Worm (Caenorhabditis elegans) whole organism, L4 larva: ENCODE results near the gene T09F5.20.

Source experiments
- F26F4.8 ChIP-seq: fragments of 200-800 bp; sonication (Bioruptor generic); conservative IDR thresholded peaks from 2 replicates; pipeline ENCODE4 v1.3.6; 2022; ENCODE audit warnings: missing genetic modification characterization, missing compliant biosample characterization
- Y75B8A.6 ChIP-seq: fragments of 200-800 bp; sonication (Bioruptor generic); IDR thresholded peaks from 2 replicates; pipeline ENCODE4 v1.3.6; 2022; ENCODE audit warnings: missing genetic modification reagents, missing genetic modification characterization, missing compliant biosample characterization
- ceh-20 ChIP-seq: fragments of 200-800 bp; sonication (Bioruptor generic); IDR thresholded peaks from 2 replicates; pipeline ENCODE4 v1.3.6; 2022; ENCODE audit warnings: missing genetic modification reagents, missing genetic modification characterization, missing compliant biosample characterization
- cey-2 ChIP-seq: sonication (generic microtip); optimal IDR thresholded peaks from 3 replicates; lab custom pipeline; 2017; ENCODE audit warnings: missing genetic modification characterization, mild to moderate bottlenecking, missing compliant biosample characterization, antibody characterized with exemption, borderline replicate concordance; ENCODE audit not compliant: insufficient read depth
- daf-12 ChIP-seq: fragments of 150-350 bp; optimal IDR thresholded peaks from 2 replicates; lab custom pipeline; 2014; ENCODE audit warnings: missing biosample characterization, missing genetic modification reagents, missing genetic modification characterization
- dmd-6 ChIP-seq: fragments of 200-800 bp; sonication (Bioruptor generic); IDR thresholded peaks from 2 replicates; pipeline ENCODE4 v1.3.6; 2022; ENCODE audit warnings: missing genetic modification reagents, missing genetic modification characterization, missing compliant biosample characterization
- dmd-9 ChIP-seq: fragments of 200-800 bp; sonication (Bioruptor generic); IDR thresholded peaks from 2 replicates; pipeline ENCODE4 v1.3.6; 2022; ENCODE audit warnings: missing genetic modification reagents, missing genetic modification characterization, missing compliant biosample characterization
- dpl-1 ChIP-seq: fragments of 150-350 bp; optimal IDR thresholded peaks from 2 replicates; lab custom pipeline; 2014; ENCODE audit warnings: missing biosample characterization, missing genetic modification reagents, missing genetic modification characterization
- dve-1 ChIP-seq: sonication (generic microtip); optimal IDR thresholded peaks from 2 replicates; lab custom pipeline; 2017; ENCODE audit warnings: antibody characterized with exemption, mild to moderate bottlenecking, missing genetic modification characterization, missing compliant biosample characterization; ENCODE audit not compliant: insufficient read depth
- egl-27 ChIP-seq: sonication (generic microtip); optimal IDR thresholded peaks from 3 replicates; lab custom pipeline; 2017; ENCODE audit warnings: missing biosample characterization, missing genetic modification reagents, missing genetic modification characterization
- hif-1 ChIP-seq, 2 experiments: sonication (generic microtip); optimal IDR thresholded peaks; 2 replicates each; lab custom pipeline; 2016 to 2017; ENCODE audit warnings: missing compliant biosample characterization in 2 of 2, missing genetic modification characterization in 2 of 2, missing genetic modification reagents in 2 of 2, missing genotype in 2 of 2, mild to moderate bottlenecking in 1 of 2
- hlh-11 ChIP-seq: fragments of 200-800 bp; sonication (Bioruptor generic); optimal IDR thresholded peaks from 2 replicates; lab custom pipeline; 2018; ENCODE audit warnings: mild to moderate bottlenecking, missing genetic modification characterization, missing compliant biosample characterization
- hlh-30 ChIP-seq: sonication (generic microtip); optimal IDR thresholded peaks from 2 replicates; lab custom pipeline; 2017; ENCODE audit warnings: antibody characterized with exemption, mild to moderate bottlenecking, missing genetic modification characterization, missing compliant biosample characterization; ENCODE audit not compliant: insufficient read depth
- lin-1 ChIP-seq: fragments of 200-800 bp; sonication (Bioruptor generic); IDR thresholded peaks from 2 replicates; pipeline ENCODE4 v1.3.6; 2022; ENCODE audit warnings: missing genetic modification reagents, missing genetic modification characterization, missing compliant biosample characterization
- lin-15B ChIP-seq: fragments of 150-350 bp; sonication (generic microtip); optimal IDR thresholded peaks from 3 replicates; lab custom pipeline; 2014; ENCODE audit warnings: missing biosample characterization, missing genetic modification characterization
- lin-39 ChIP-seq: fragments of 150-350 bp; optimal IDR thresholded peaks from 2 replicates; lab custom pipeline; 2014; ENCODE audit warnings: missing biosample characterization, missing genetic modification reagents, missing genetic modification characterization
- lir-3 ChIP-seq: sonication (generic microtip); optimal IDR thresholded peaks from 2 replicates; lab custom pipeline; 2016; ENCODE audit warnings: mild to moderate bottlenecking, missing genetic modification characterization, missing compliant biosample characterization
- nhr-11 ChIP-seq: fragments of 150-350 bp; optimal IDR thresholded peaks from 2 replicates; lab custom pipeline; 2014; ENCODE audit warnings: missing biosample characterization, missing genetic modification characterization
- nhr-237 ChIP-seq: sonication (generic microtip); optimal IDR thresholded peaks from 2 replicates; lab custom pipeline; 2017; ENCODE audit warnings: missing biosample characterization, missing genetic modification characterization
- nhr-28 ChIP-seq: fragments of 150-350 bp; optimal IDR thresholded peaks from 2 replicates; lab custom pipeline; 2014; ENCODE audit warnings: missing biosample characterization, missing genetic modification characterization
- nhr-48 ChIP-seq: sonication (generic microtip); optimal IDR thresholded peaks from 2 replicates; lab custom pipeline; 2016; ENCODE audit warnings: mild to moderate bottlenecking, missing genetic modification characterization, missing compliant biosample characterization
- nhr-6 ChIP-seq: fragments of 150-350 bp; optimal IDR thresholded peaks from 2 replicates; lab custom pipeline; 2014; ENCODE audit warnings: missing biosample characterization, missing genetic modification characterization
- pha-4 ChIP-seq, 2 experiments: fragments of 150-350 bp in 1 of 2; fragments of 200-800 bp in 1 of 2; sonication (Bioruptor generic) in 1 of 2; IDR thresholded peaks in 1 of 2; optimal IDR thresholded peaks in 1 of 2; 2 replicates each; pipeline versions ENCODE4 v1.3.6 to Lab custom; 2014 to 2022; ENCODE audit warnings: missing genetic modification characterization in 2 of 2, missing genetic modification reagents in 2 of 2, missing biosample characterization in 1 of 2, missing compliant biosample characterization in 1 of 2
- pqm-1 ChIP-seq: sonication (generic microtip); optimal IDR thresholded peaks from 2 replicates; lab custom pipeline; 2017; ENCODE audit warnings: missing biosample characterization, missing genetic modification characterization
- set-16 ChIP-seq: fragments of 200-800 bp; sonication (Bioruptor generic); IDR thresholded peaks from 2 replicates; pipeline ENCODE4 v1.3.6; 2022; ENCODE audit warnings: missing genetic modification reagents, missing genetic modification characterization, missing compliant biosample characterization
- spr-1 ChIP-seq: sonication (generic microtip); optimal IDR thresholded peaks from 2 replicates; lab custom pipeline; 2016; ENCODE audit warnings: mild to moderate bottlenecking, missing genetic modification characterization, missing compliant biosample characterization
- unc-130 ChIP-seq: sonication (generic microtip); optimal IDR thresholded peaks from 2 replicates; lab custom pipeline; 2016; ENCODE audit warnings: missing genetic modification reagents, missing genetic modification characterization, missing compliant biosample characterization
- unc-39 ChIP-seq: sonication (generic microtip); optimal IDR thresholded peaks from 2 replicates; lab custom pipeline; 2017; ENCODE audit warnings: missing biosample characterization, missing genetic modification characterization
- zip-2 ChIP-seq: fragments of 150-350 bp; optimal IDR thresholded peaks from 2 replicates; lab custom pipeline; 2014; ENCODE audit warnings: missing biosample characterization, missing genetic modification characterization
- ztf-11 ChIP-seq: fragments of 150-350 bp; optimal IDR thresholded peaks from 2 replicates; lab custom pipeline; 2014; ENCODE audit warnings: missing biosample characterization, missing genetic modification characterization

The T09F5.20 gene

DNA sequence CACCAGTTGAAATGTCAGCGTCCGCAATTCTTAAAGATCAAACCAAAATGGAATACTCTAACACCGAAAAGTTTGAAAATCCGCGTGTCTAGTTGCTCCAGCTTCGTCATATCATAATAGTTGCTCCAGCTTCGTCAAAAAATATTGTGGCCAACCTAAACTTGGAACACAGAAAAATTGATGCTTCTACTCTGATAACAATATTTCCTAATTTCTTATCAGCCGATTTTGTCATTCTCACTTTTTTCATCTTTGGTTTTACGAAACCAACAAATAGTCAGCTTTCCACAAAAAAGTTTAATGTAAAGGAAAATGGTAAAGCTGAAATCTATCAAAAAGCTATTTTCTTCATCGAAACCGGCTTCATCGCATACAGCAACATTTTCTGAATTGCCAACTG is 34.7 kb upstream of the T09F5.20 start, which contains the start of gene fbxa-84:
Gene fbxa-84 (plus strand): TSS at position 34 of the 400 bp plus-strand sequence.
- TF ChIP-seq nhr-28 (peak; percentile 10), lir-3 (tag; lab: Kevin White, UChicago) (no peak), pqm-1 (tag; lab: Kevin White, UChicago) (peak; percentile 9), dmd-6 (peak; percentile 33; the same call in 1 of the 2 replicates), dve-1 (tag; lab: Kevin White, UChicago) (peak; percentile 2)
- TF ChIP-seq, all 104 proteins: peak for 4

DNA sequence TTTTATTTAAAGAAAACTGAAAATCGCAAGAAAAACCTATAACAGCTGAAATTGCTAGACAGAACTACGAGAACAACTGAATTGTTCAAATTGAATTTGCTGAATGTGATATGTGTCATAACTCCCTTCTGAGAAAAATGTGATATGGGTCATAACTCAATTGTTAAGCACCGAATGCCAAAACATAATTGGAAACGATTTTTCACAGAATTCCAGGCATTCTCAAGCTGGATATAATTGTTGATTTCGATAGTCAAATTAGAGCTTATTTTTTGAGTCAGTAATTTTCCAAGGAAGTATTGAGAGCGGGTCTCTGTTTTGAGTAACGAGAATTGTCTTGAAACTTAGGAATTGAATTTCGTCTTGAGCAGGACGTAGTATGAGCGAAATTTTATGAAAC is 34.2 kb upstream of the T09F5.20 start:
- TF ChIP-seq nhr-6 (tag; lab: Kevin White, UChicago) (no peak), F26F4.8 (GFP tag; lab: Robert Waterston, UW) (no peak)

DNA sequence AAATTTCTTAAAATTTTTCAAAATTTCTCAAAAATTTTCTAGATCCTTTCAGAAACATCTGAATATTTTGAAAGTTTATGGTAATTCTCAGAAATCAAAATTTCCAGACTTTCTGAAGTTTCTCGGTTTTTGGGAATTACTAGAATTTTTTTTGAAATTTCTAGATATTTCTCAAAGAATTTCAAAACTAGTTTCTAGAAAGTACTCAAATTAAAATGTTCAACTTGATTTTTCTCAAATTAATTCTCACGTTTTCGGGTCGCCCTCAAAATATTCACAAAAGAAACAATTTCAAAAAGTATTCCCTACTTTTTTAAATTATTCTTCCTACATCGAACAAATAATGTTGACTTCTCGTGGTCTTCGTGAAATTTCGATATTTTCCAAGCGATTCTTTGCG is 32.1 kb upstream of the T09F5.20 start, which contains the start of gene T09F5.10:
Gene T09F5.10 (plus strand): TSS at position 301 of the 400 bp plus-strand sequence.
- no peak for TF ChIP-seq ztf-11 (tag; lab: Kevin White, UChicago)
- TF ChIP-seq F26F4.8 (GFP tag; lab: Robert Waterston, UW), result no peak
- no peak for TF ChIP-seq nhr-48
- TF ChIP-seq dpl-1, result no peak
- no peak for TF ChIP-seq nhr-237
- no peak for TF ChIP-seq lin-15B (tag; lab: Kevin White, UChicago)
- no peak for TF ChIP-seq dmd-9 (GFP tag; lab: Robert Waterston, UW)
- no peak for TF ChIP-seq hlh-11
- no peak for TF ChIP-seq pha-4 (GFP tag; IDR thresholded peaks at IDR 0.05; lab: Robert Waterston, UW)
- TF ChIP-seq pha-4 (tag; optimal IDR thresholded peaks at IDR 0.05; lab: Kevin White, UChicago), result no peak
- no peak for TF ChIP-seq egl-27 (tag; lab: Kevin White, UChicago)

DNA sequence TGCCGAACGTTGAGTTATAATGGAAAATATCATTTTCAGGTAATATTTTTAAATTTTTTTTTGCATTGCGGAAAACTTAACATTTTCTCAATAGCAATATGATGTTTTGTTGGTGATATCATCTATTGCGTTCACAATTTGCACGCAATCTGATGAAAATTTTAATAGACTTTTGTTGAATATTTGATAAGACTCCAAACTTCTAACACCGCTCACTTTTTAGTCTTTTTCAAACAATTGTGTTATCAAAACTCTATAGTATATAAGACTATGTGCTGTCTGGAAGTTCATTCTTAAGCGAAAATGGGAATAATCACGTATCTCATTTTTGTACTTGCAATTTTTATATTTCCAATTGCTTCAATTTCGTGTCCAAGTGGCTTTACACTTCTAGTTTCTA is 27.8 kb upstream of the T09F5.20 start, which contains the start of gene clec-47:
Gene clec-47 (plus strand): TSS at position 301 of the 400 bp plus-strand sequence.
- TF ChIP-seq nhr-28 (peak; percentile 19), nhr-11 (tag; lab: Kevin White, UChicago) (no peak), hif-1 (tag; optimal IDR thresholded peaks at IDR 0.05; lab: Kevin White, UChicago) (peak in 1 of 2 experiments; percentile 31)

DNA sequence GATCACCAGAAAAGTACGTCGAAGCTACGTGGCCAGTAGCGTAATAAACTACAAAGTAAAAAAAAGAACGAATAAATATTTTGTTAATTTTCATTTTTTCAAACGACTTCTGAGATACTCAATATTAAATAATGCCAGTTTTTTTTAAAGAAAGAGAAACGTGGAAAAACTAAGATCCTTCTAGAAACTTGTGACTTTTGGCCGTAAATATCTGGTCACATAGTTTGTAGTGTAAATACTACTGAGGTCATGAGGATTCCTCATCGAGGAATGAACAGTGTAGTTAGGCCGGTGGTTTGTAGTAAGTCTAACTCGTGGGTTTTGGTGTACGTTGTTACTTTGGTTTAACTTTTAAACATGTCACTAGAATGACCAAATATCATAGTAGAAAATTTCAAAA is 20.3 kb upstream of the T09F5.20 start:
- peak; percentile 43 for TF ChIP-seq hlh-30 (tag; lab: Kevin White, UChicago)
- TF ChIP-seq nhr-28, result peak; percentile 74

DNA sequence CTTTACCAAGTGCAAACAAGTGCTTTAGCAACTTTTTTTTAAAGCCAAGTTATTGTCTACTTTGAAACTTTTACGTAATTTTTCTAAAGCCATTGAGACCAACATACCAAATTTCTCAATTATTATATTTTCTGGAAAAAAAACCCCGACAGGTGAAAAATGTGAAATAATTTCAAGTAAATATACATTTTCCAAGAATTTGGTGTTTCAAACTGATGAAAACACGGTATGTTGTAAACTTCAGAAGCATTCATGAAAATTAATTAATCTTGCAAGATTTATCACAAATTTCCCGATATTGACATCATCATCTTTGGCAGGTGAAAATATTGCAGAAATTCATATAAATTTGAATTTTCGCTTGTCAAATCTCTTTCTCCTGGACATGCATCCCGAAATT is 15.0 kb upstream of the T09F5.20 start, which contains the start of gene srz-11:
Gene srz-11 (plus strand): TSS at position 386 of the 400 bp plus-strand sequence.
- TF ChIP-seq spr-1 (tag; lab: Kevin White, UChicago) (no peak), Y75B8A.6 (GFP tag; lab: Robert Waterston, UW) (no peak), zip-2 (no peak), lin-1 (GFP tag; lab: Robert Waterston, UW) (no peak), daf-12 (tag; lab: Kevin White, UChicago) (no peak), cey-2 (tag; lab: Kevin White, UChicago) (no peak), dve-1 (tag; lab: Kevin White, UChicago) (no peak), unc-39 (tag; lab: Kevin White, UChicago) (no peak), set-16 (no peak), ceh-20 (GFP tag; lab: Robert Waterston, UW) (no peak), nhr-48 (no peak), unc-130 (GFP tag; lab: Kevin White, UChicago) (no peak), lin-39 (no peak)
